Fruit fly (Drosophila melanogaster): Measurements from ENCODE around the gene cmpy.

The cmpy gene

dm6 chr3L:20663967-20664366, 55.0 kb downstream of the cmpy start (continued):
- TF ChIP-seq Rfx (GFP tag; IDR thresholded peaks at IDR 0.05) (no peak), CG11085 (GFP tag; IDR thresholded peaks at IDR 0.05) (no peak), Six4 (GFP tag; optimal IDR thresholded peaks at IDR 0.05) (no peak), cato (GFP tag; optimal IDR thresholded peaks at IDR 0.05; ENCODE audit: borderline replicate concordance) (no peak), fd102C (GFP tag; optimal IDR thresholded peaks at IDR 0.05) (no peak), Myb (GFP tag; optimal IDR thresholded peaks at IDR 0.05) (no peak), bsh (GFP tag; optimal IDR thresholded peaks at IDR 0.05) (peak in 1 of 2 experiments; percentile 20), disco-r (GFP tag; optimal IDR thresholded peaks at IDR 0.05) (peak; percentile 23), onecut (GFP tag; IDR thresholded peaks at IDR 0.05) (peak; percentile 23; the same call in 1 of the 2 replicates), Hr3 (GFP tag; optimal IDR thresholded peaks at IDR 0.05) (no peak), CG1529 (GFP tag; optimal IDR thresholded peaks at IDR 0.05) (no peak), CG15601 (tag; optimal IDR thresholded peaks at IDR 0.05) (peak; percentile 40), CG7357 (GFP tag; IDR thresholded peaks at IDR 0.05) (no peak), Lhr (GFP tag; optimal IDR thresholded peaks at IDR 0.05) (no peak), rib (GFP tag; IDR thresholded peaks at IDR 0.05) (no peak), Med (GFP tag) (peak; percentile 84), Fer2 (tag; optimal IDR thresholded peaks at IDR 0.05) (no peak), CG32772 (GFP tag; IDR thresholded peaks at IDR 0.05) (no peak), CG2202 (tag; optimal IDR thresholded peaks at IDR 0.05) (peak; percentile 17), Doc2 (GFP tag; IDR thresholded peaks at IDR 0.05) (no peak), Side (GFP tag; optimal IDR thresholded peaks at IDR 0.05) (no peak), wor (GFP tag; IDR thresholded peaks at IDR 0.05) (no peak), CG11723 (GFP tag; optimal IDR thresholded peaks at IDR 0.05) (peak; percentile 16), phol (tag; optimal IDR thresholded peaks at IDR 0.05) (no peak), CG2129 (GFP tag; IDR thresholded peaks at IDR 0.05; ENCODE audit: partially characterized antibody) (no peak), br (optimal IDR thresholded peaks at IDR 0.05) (no peak), CG13775 (GFP tag; optimal IDR thresholded peaks at IDR 0.05) (peak; percentile 2), sim (GFP tag; IDR thresholded peaks at IDR 0.05) (no peak), lab (GFP tag; optimal IDR thresholded peaks at IDR 0.05) (peak; percentile 25)

All from whole organism, embryonic.